Fruit fly (Drosophila melanogaster) whole organism, embryonic: ENCODE results near the gene Mybbp1A.

Source experiments
- Atf-2 ChIP-seq: fragments of 200-800 bp; sonication (Bioruptor generic); optimal IDR thresholded peaks from 2 replicates; lab custom pipeline; 2016; ENCODE audit warnings: missing biosample characterization, missing genetic modification characterization
- Atf3 ChIP-seq: fragments of 200-800 bp; sonication (Bioruptor generic); optimal IDR thresholded peaks from 3 replicates; lab custom pipeline; 2016; ENCODE audit warnings: missing biosample characterization, missing genetic modification characterization
- CG10147 ChIP-seq: fragments of 200-800 bp; sonication (Bioruptor generic); optimal IDR thresholded peaks from 2 replicates; lab custom pipeline; 2019; ENCODE audit warnings: missing biosample characterization, mild to moderate bottlenecking, missing genetic modification characterization, moderate library complexity
- CG1024 ChIP-seq: fragments of 200-800 bp; sonication (Bioruptor generic); IDR thresholded peaks from 2 replicates; pipeline ENCODE4 v1.3.6; 2022; ENCODE audit warnings: missing biosample characterization, missing genetic modification characterization
- CG10959 ChIP-seq: fragments of 200-800 bp; sonication (Bioruptor generic); IDR thresholded peaks from 2 replicates; pipeline ENCODE4 v1.3.6; 2022; ENCODE audit warnings: missing biosample characterization, missing genetic modification characterization
- CG11247 ChIP-seq: fragments of 200-800 bp; sonication (Bioruptor generic); IDR thresholded peaks from 2 replicates; pipeline ENCODE4 v1.3.6; 2022; ENCODE audit warnings: missing biosample characterization, missing genetic modification characterization
- CG11723 ChIP-seq: fragments of 200-800 bp; sonication (Bioruptor generic); optimal IDR thresholded peaks from 2 replicates; lab custom pipeline; 2017; ENCODE audit warnings: missing biosample characterization, mild to moderate bottlenecking, missing genetic modification characterization
- CG13287 ChIP-seq: fragments of 200-800 bp; sonication (Bioruptor generic); IDR thresholded peaks from 2 replicates; pipeline ENCODE4 v1.3.6; 2022; ENCODE audit warnings: missing biosample characterization, missing genetic modification characterization; ENCODE audit not compliant: partially characterized antibody
- CG1602 ChIP-seq: fragments of 200-800 bp; sonication (Bioruptor generic); optimal IDR thresholded peaks from 3 replicates; lab custom pipeline; 2016; ENCODE audit warnings: missing biosample characterization, missing genetic modification characterization
- CG16779 ChIP-seq: fragments of 200-800 bp; sonication (Bioruptor generic); IDR thresholded peaks from 2 replicates; pipeline ENCODE4 v1.3.6; 2022; ENCODE audit warnings: missing biosample characterization, missing genetic modification characterization
- CG31365 ChIP-seq: fragments of 200-800 bp; sonication (Bioruptor generic); optimal IDR thresholded peaks from 2 replicates; lab custom pipeline; 2018; ENCODE audit warnings: missing biosample characterization, mild to moderate bottlenecking, missing genetic modification characterization
- CG3281 ChIP-seq: fragments of 200-800 bp; sonication (Bioruptor generic); optimal IDR thresholded peaks from 3 replicates; lab custom pipeline; 2017; ENCODE audit warnings: missing biosample characterization, mild to moderate bottlenecking, missing genetic modification characterization
- CG4617 ChIP-seq: fragments of 200-800 bp; sonication (Bioruptor generic); optimal IDR thresholded peaks from 3 replicates; lab custom pipeline; 2016; ENCODE audit warnings: missing biosample characterization, missing genetic modification characterization, borderline replicate concordance
- CG5245 ChIP-seq: fragments of 200-800 bp; sonication (Bioruptor generic); optimal IDR thresholded peaks from 3 replicates; lab custom pipeline; 2016; ENCODE audit warnings: missing biosample characterization, missing genetic modification characterization
- CG7839 ChIP-seq: fragments of 200-800 bp; sonication (Bioruptor generic); optimal IDR thresholded peaks from 3 replicates; lab custom pipeline; 2018; ENCODE audit warnings: missing biosample characterization, mild to moderate bottlenecking, missing genetic modification characterization, moderate library complexity
- CG8944 ChIP-seq: fragments of 200-800 bp; sonication (Bioruptor generic); optimal IDR thresholded peaks from 3 replicates; lab custom pipeline; 2016; ENCODE audit warnings: missing biosample characterization, missing genetic modification characterization
- CG9876 ChIP-seq: fragments of 200-800 bp; sonication (Bioruptor generic); optimal IDR thresholded peaks from 2 replicates; lab custom pipeline; 2016; ENCODE audit warnings: missing biosample characterization, missing genetic modification characterization
- Chrac-16 ChIP-seq: fragments of 200-800 bp; sonication (Bioruptor generic); optimal IDR thresholded peaks from 3 replicates; lab custom pipeline; 2016; ENCODE audit warnings: missing biosample characterization, missing genetic modification characterization
- E2f2 ChIP-seq: fragments of 200-800 bp; sonication (Bioruptor generic); IDR thresholded peaks from 2 replicates; pipeline ENCODE4 v1.3.6; 2022; ENCODE audit warnings: missing biosample characterization, missing genetic modification characterization
- Elba2 ChIP-seq: fragments of 200-800 bp; sonication (Bioruptor generic); optimal IDR thresholded peaks from 3 replicates; lab custom pipeline; 2016; ENCODE audit warnings: missing biosample characterization, missing genetic modification characterization
- Gug ChIP-seq: fragments of 200-800 bp; sonication (Bioruptor generic); IDR thresholded peaks from 4 replicates; pipeline ENCODE4 v1.3.6; 2022; ENCODE audit warnings: missing biosample characterization, missing genetic modification characterization
- H2.0 ChIP-seq: fragments of 200-800 bp; sonication (Bioruptor generic); IDR thresholded peaks from 2 replicates; pipeline ENCODE4 v1.3.6; 2022; ENCODE audit warnings: missing biosample characterization, missing genetic modification characterization
- Hr3 ChIP-seq: fragments of 200-800 bp; sonication (Bioruptor generic); optimal IDR thresholded peaks from 3 replicates; lab custom pipeline; 2016; ENCODE audit warnings: missing biosample characterization, missing genetic modification characterization
- Lim3 ChIP-seq: fragments of 200-800 bp; sonication (Bioruptor generic); IDR thresholded peaks from 2 replicates; pipeline ENCODE4 v1.3.6; 2022; ENCODE audit warnings: missing biosample characterization, missing genetic modification characterization
- Meics ChIP-seq: fragments of 200-800 bp; sonication (Bioruptor generic); optimal IDR thresholded peaks from 2 replicates; lab custom pipeline; 2017; ENCODE audit warnings: missing biosample characterization, mild to moderate bottlenecking, missing genetic modification characterization
- Mrtf ChIP-seq: fragments of 200-800 bp; sonication (Bioruptor generic); IDR thresholded peaks from 3 replicates; pipeline ENCODE4 v1.3.6; 2022; ENCODE audit warnings: missing biosample characterization, missing genetic modification characterization
- Oli ChIP-seq: fragments of 200-800 bp; sonication (Bioruptor generic); optimal IDR thresholded peaks from 2 replicates; lab custom pipeline; 2018; ENCODE audit warnings: missing biosample characterization, mild to moderate bottlenecking, missing genetic modification characterization, moderate library complexity
- Poxn ChIP-seq: fragments of 200-800 bp; sonication (Bioruptor generic); IDR thresholded peaks from 2 replicates; pipeline ENCODE4 v1.3.6; 2022; ENCODE audit warnings: missing biosample characterization, missing genetic modification characterization
- Rfx ChIP-seq: fragments of 200-800 bp; sonication (Bioruptor generic); IDR thresholded peaks from 2 replicates; pipeline ENCODE4 v1.3.6; 2022; ENCODE audit warnings: missing biosample characterization, missing genetic modification characterization
- Rx ChIP-seq: fragments of 200-800 bp; sonication (Bioruptor generic); IDR thresholded peaks from 2 replicates; pipeline ENCODE4 v1.3.6; 2022; ENCODE audit warnings: missing biosample characterization, missing genetic modification characterization
- Sin3A ChIP-seq: fragments of >200 bp; optimal IDR thresholded peaks from 2 replicates; lab custom pipeline; 2018
- Sox100B ChIP-seq: fragments of 200-800 bp; sonication (Bioruptor generic); optimal IDR thresholded peaks from 3 replicates; lab custom pipeline; 2018; ENCODE audit warnings: missing biosample characterization, mild to moderate bottlenecking, missing genetic modification characterization
- Vsx1 ChIP-seq: fragments of 200-800 bp; sonication (Bioruptor generic); optimal IDR thresholded peaks from 2 replicates; lab custom pipeline; 2017; ENCODE audit warnings: missing biosample characterization, mild to moderate bottlenecking, missing genetic modification characterization, missing genetic modification reagents
- abd-A ChIP-seq: fragments of 200-800 bp; sonication (Bioruptor generic); optimal IDR thresholded peaks from 3 replicates; lab custom pipeline; 2019; ENCODE audit warnings: missing biosample characterization, mild to moderate bottlenecking, missing genetic modification characterization, moderate library complexity
- aop ChIP-seq: fragments of 200-800 bp; sonication (Bioruptor generic); IDR thresholded peaks from 2 replicates; pipeline ENCODE4 v1.3.6; 2022; ENCODE audit warnings: missing biosample characterization, missing genetic modification characterization
- br ChIP-seq: fragments of >200 bp; optimal IDR thresholded peaks from 2 replicates; lab custom pipeline; 2017
- cad ChIP-seq: fragments of >200 bp; optimal IDR thresholded peaks from 2 replicates; lab custom pipeline; 2017; ENCODE audit warnings: missing biosample characterization, missing genetic modification characterization
- chif ChIP-seq, 2 experiments: fragments of 200-800 bp; sonication (Bioruptor generic); optimal IDR thresholded peaks; 3 replicates each; lab custom pipeline; 2016; ENCODE audit warnings: missing biosample characterization in 2 of 2, missing genetic modification characterization in 2 of 2
- chn ChIP-seq: fragments of 200-800 bp; sonication (Bioruptor generic); optimal IDR thresholded peaks from 2 replicates; lab custom pipeline; 2016; ENCODE audit warnings: missing biosample characterization, missing genetic modification characterization
- dati ChIP-seq: fragments of 200-800 bp; sonication (Bioruptor generic); IDR thresholded peaks from 2 replicates; pipeline ENCODE4 v1.3.6; 2022; ENCODE audit warnings: missing biosample characterization, missing genetic modification characterization
- ftz-f1 ChIP-seq: fragments of 200-800 bp; sonication (Bioruptor generic); optimal IDR thresholded peaks from 2 replicates; lab custom pipeline; 2016; ENCODE audit warnings: missing biosample characterization, missing genetic modification characterization
- gcm ChIP-seq: fragments of 200-800 bp; sonication (Bioruptor generic); optimal IDR thresholded peaks from 2 replicates; lab custom pipeline; 2019; ENCODE audit warnings: missing biosample characterization, mild to moderate bottlenecking, missing genetic modification characterization, moderate library complexity
- jigr1 ChIP-seq: fragments of 200-800 bp; sonication (Bioruptor generic); IDR thresholded peaks from 3 replicates; pipeline ENCODE4 v1.3.6; 2022; ENCODE audit warnings: missing biosample characterization, missing genetic modification characterization
- kni ChIP-seq: fragments of 200-800 bp; sonication (Bioruptor generic); optimal IDR thresholded peaks from 3 replicates; lab custom pipeline; 2017; ENCODE audit warnings: mild to moderate bottlenecking, missing biosample characterization, missing genetic modification reagents, missing genetic modification characterization
- knrl ChIP-seq: fragments of 200-800 bp; sonication (Bioruptor generic); IDR thresholded peaks from 3 replicates; pipeline ENCODE4 v1.3.6; 2022; ENCODE audit warnings: missing biosample characterization, missing genetic modification characterization; ENCODE audit not compliant: partially characterized antibody
- onecut ChIP-seq: fragments of 200-800 bp; sonication (Bioruptor generic); IDR thresholded peaks from 2 replicates; pipeline ENCODE4 v1.3.6; 2022; ENCODE audit warnings: missing biosample characterization, missing genetic modification characterization
- peb ChIP-seq: fragments of 200-800 bp; sonication (Bioruptor generic); IDR thresholded peaks from 2 replicates; pipeline ENCODE4 v1.3.6; 2022; ENCODE audit warnings: missing biosample characterization, missing genetic modification characterization
- phol ChIP-seq: fragments of 200-800 bp; sonication (Bioruptor generic); optimal IDR thresholded peaks from 3 replicates; lab custom pipeline; 2018; ENCODE audit warnings: missing biosample characterization, mild to moderate bottlenecking, missing genetic modification characterization, moderate library complexity
- rib ChIP-seq: fragments of 200-800 bp; sonication (Bioruptor generic); IDR thresholded peaks from 2 replicates; pipeline ENCODE4 v1.3.6; 2022; ENCODE audit warnings: missing biosample characterization, missing genetic modification characterization
- seq ChIP-seq: fragments of 200-800 bp; sonication (Bioruptor generic); IDR thresholded peaks from 2 replicates; pipeline ENCODE4 v1.3.6; 2022; ENCODE audit warnings: missing biosample characterization, missing genetic modification characterization
- sr ChIP-seq: fragments of 200-800 bp; sonication (Bioruptor generic); IDR thresholded peaks from 3 replicates; pipeline ENCODE4 v1.3.6; 2022; ENCODE audit warnings: missing biosample characterization, missing genetic modification characterization
- ssp ChIP-seq: fragments of 200-800 bp; sonication (Bioruptor generic); IDR thresholded peaks from 2 replicates; pipeline ENCODE4 v1.3.6; 2022; ENCODE audit warnings: missing biosample characterization, missing genetic modification characterization
- stwl ChIP-seq: fragments of 200-800 bp; sonication (Bioruptor generic); optimal IDR thresholded peaks from 3 replicates; lab custom pipeline; 2018; ENCODE audit warnings: missing biosample characterization, mild to moderate bottlenecking, missing genetic modification characterization, moderate library complexity
- unc-4 ChIP-seq: fragments of 200-800 bp; sonication (Bioruptor generic); IDR thresholded peaks from 2 replicates; pipeline ENCODE4 v1.3.6; 2022; ENCODE audit warnings: missing biosample characterization, missing genetic modification characterization; ENCODE audit not compliant: partially characterized antibody

Mybbp1A gene

dm6 chrX:617477-617795, 12.1 kb upstream of the Mybbp1A start (continued):
- TF ChIP-seq onecut (GFP tag; lab: Robert Waterston, UW) (no peak), CG11723 (GFP tag; lab: Kevin White, UChicago) (no peak), aop (no peak), rib (GFP tag; lab: Robert Waterston, UW) (no peak), jigr1 (no peak), E2f2 (GFP tag; lab: Robert Waterston, UW) (peak; percentile 90), CG13287 (peak; percentile 81), stwl (tag; lab: Kevin White, UChicago) (peak; percentile 45), Rfx (GFP tag; lab: Robert Waterston, UW) (peak; percentile 50), Poxn (no peak), Atf-2 (GFP tag; lab: Kevin White, UChicago) (no peak), Lim3 (GFP tag; lab: Robert Waterston, UW) (no peak), unc-4 (GFP tag; lab: Robert Waterston, UW) (peak; percentile 77), Rx (GFP tag; lab: Robert Waterston, UW) (no peak), CG11247 (GFP tag; lab: Robert Waterston, UW) (no peak), CG16779 (GFP tag; lab: Robert Waterston, UW) (no peak), CG4617 (GFP tag; lab: Kevin White, UChicago) (peak; percentile 22), Oli (tag; lab: Kevin White, UChicago) (no peak), Atf3 (GFP tag; lab: Kevin White, UChicago) (no peak), br (lab: Kevin White, UChicago) (no peak), CG3281 (GFP tag; lab: Kevin White, UChicago) (no peak), CG1024 (no peak), chn (peak; percentile 1), CG10959 (no peak), CG31365 (tag; lab: Kevin White, UChicago) (no peak), H2.0 (GFP tag; lab: Robert Waterston, UW) (no peak), seq (GFP tag; lab: Robert Waterston, UW) (no peak), CG10147 (GFP tag; lab: Kevin White, UChicago) (no peak), Chrac-16 (GFP tag; lab: Kevin White, UChicago) (no peak), Vsx1 (GFP tag; lab: Kevin White, UChicago) (no peak), abd-A (tag; lab: Kevin White, UChicago) (no peak), Sox100B (GFP tag; lab: Kevin White, UChicago) (no peak), peb (GFP tag; lab: Robert Waterston, UW) (no peak), CG5245 (GFP tag; lab: Kevin White, UChicago) (no peak), dati (GFP tag; lab: Robert Waterston, UW) (no peak), Mrtf (no peak), Hr3 (GFP tag; lab: Kevin White, UChicago) (no peak), CG9876 (GFP tag; lab: Kevin White, UChicago) (no peak), ssp (GFP tag; lab: Robert Waterston, UW) (no peak), CG7839 (tag; lab: Kevin White, UChicago) (no peak), knrl (GFP tag; lab: Robert Waterston, UW) (peak; percentile 72), CG1602 (no peak), ftz-f1 (GFP tag; lab: Kevin White, UChicago) (peak; percentile 3), Gug (no peak), kni (GFP tag; lab: Kevin White, UChicago) (no peak), phol (tag; lab: Kevin White, UChicago) (no peak), Sin3A (lab: Kevin White, UChicago) (peak; percentile 26), Meics (GFP tag; lab: Kevin White, UChicago) (no peak), cad (GFP tag; lab: Kevin White, UChicago) (no peak), chif (GFP tag; optimal IDR thresholded peaks at IDR 0.05; lab: Kevin White, UChicago) (no peak), CG8944 (GFP tag; lab: Kevin White, UChicago) (no peak), gcm (no peak), Elba2 (GFP tag; lab: Kevin White, UChicago) (no peak), sr (no peak)
